Worm (Caenorhabditis elegans) whole organism, L2 larva: ENCODE data around the gene T10B9.9.

Experiments used
- skn-1 ChIP-seq: sonication (generic microtip); optimal IDR thresholded peaks from 2 replicates; lab custom pipeline; 2017; ENCODE audit warnings: missing biosample characterization, missing genetic modification characterization
- sma-3 ChIP-seq: sonication (generic microtip); optimal IDR thresholded peaks from 2 replicates; lab custom pipeline; 2016; ENCODE audit warnings: missing genetic modification reagents, missing genetic modification characterization, missing compliant biosample characterization

ce11 chrII:9753730-9754129, 22.0 kb downstream of the T10B9.9 start, which contains the start of gene ZK1321.1:
- no peak for TF ChIP-seq sma-3 (GFP tag; lab: Kevin White, UChicago)
- TF ChIP-seq skn-1: no peak
